Fruit fly (Drosophila melanogaster) Kc167 (cell line): ENCODE measurements around the gene Prp4k.

Experiments
- Sin3A ChIP-seq: fragments of >200 bp; optimal IDR thresholded peaks from 2 replicates; lab custom pipeline; 2018; ENCODE audit warnings: missing external identifiers
- h ChIP-seq: fragments of >200 bp; optimal IDR thresholded peaks from 3 replicates; lab custom pipeline; 2018; ENCODE audit warnings: missing external identifiers

dm6 chr3L:161833-162587 is 49.2 kb downstream of the Prp4k start:
- TF ChIP-seq h (lab: Kevin White, UChicago): no peak
- no peak for TF ChIP-seq Sin3A (lab: Kevin White, UChicago)
